Comparison of ENCODE assay signal across 3 worm cellular contexts in the genomic region with DNA sequence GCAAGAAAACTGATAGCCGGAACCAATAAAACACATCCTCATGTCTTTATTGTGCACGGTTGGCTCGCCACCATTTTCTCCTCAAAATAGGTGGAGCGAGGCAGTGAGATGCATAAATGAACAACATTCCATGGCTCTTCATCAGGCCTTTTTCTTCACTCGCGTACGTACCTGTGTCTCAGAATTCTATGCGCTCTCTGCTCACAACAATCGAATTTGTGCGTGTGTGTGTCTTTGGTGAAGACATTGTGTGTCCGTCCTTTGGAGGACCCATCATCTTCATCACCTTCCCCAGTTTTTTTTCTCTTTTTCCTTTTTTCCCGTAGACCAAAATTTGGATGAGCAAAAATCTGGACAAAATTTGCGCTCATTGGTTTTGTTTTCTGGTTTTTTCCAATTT.
TF ChIP-seq lines count a peak whose summit lies in the region.

No protein-coding gene starts in this region.

TF ChIP-seq in whole organism, L1 larva, 84 proteins besides CTCF, POLR2A, EP300 and RAD21:
- peak; percentile 8 for TF ChIP-seq fkh-10 (GFP tag; optimal IDR thresholded peaks at IDR 0.05; lab: Kevin White, UChicago)
- no peak for TF ChIP-seq lin-15B (tag; optimal IDR thresholded peaks at IDR 0.05; lab: Kevin White, UChicago)
- peak; percentile 78 for TF ChIP-seq lin-14 (GFP tag; optimal IDR thresholded peaks at IDR 0.05; lab: Kevin White, UChicago)
- TF ChIP-seq zip-4 (GFP tag; optimal IDR thresholded peaks at IDR 0.05; lab: Kevin White, UChicago): no peak

TF ChIP-seq in whole organism, late embryonic, 69 proteins besides CTCF, POLR2A, EP300 and RAD21:
- TF ChIP-seq unc-42 (tag; optimal IDR thresholded peaks at IDR 0.05; lab: Kevin White, UChicago) (peak; percentile 29), fkh-10 (GFP tag; optimal IDR thresholded peaks at IDR 0.05; lab: Kevin White, UChicago) (no peak)

TF ChIP-seq in whole organism, mixed stage, embryonic, 35 proteins besides CTCF, POLR2A, EP300 and RAD21:
- peak; percentile 55 for TF ChIP-seq ces-1 (GFP tag; optimal IDR thresholded peaks at IDR 0.05; lab: Kevin White, UChicago)
- no peak for TF ChIP-seq lin-32 (GFP tag; optimal IDR thresholded peaks at IDR 0.05; lab: Kevin White, UChicago)
TF ChIP-seq in whole organism, mixed stage, embryonic: peak in this region for 1.
